Worm (Caenorhabditis elegans): ENCODE data around the gene T22F3.8.

T22F3.8 gene

DNA sequence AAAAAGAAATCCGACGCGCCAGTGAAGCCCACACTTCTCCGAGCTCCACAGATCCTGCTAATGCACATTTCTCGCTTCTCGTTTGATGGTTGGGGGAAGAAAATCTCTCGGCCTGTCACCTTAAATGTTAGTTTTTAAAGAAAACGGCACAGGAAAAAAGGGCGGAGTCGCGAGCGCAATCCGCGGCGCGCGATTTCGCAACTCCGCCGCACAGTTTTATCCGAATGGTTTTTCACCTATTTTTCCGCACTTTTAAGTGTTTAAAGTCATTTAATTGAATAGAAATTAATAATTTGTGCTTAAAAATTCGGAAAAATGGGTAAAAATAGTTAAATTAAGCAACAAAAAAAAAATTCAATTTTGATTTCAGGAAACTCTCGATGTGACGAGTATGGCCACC is 17.6 kb downstream of the T22F3.8 start (continued):
- no peak for TF ChIP-seq ceh-9 (tag; optimal IDR thresholded peaks at IDR 0.05)
- no peak for TF ChIP-seq egl-5 (tag; optimal IDR thresholded peaks at IDR 0.05)
- no peak for TF ChIP-seq zag-1 (tag; optimal IDR thresholded peaks at IDR 0.05)
- TF ChIP-seq lin-15B (tag; optimal IDR thresholded peaks at IDR 0.05), result no peak
- no peak for TF ChIP-seq unc-39 (tag; optimal IDR thresholded peaks at IDR 0.05)
- TF ChIP-seq ceh-16 (tag; optimal IDR thresholded peaks at IDR 0.05), result no peak
- TF ChIP-seq ZK546.5 (tag; optimal IDR thresholded peaks at IDR 0.05), result no peak
- TF ChIP-seq snpc-4 (tag; optimal IDR thresholded peaks at IDR 0.05), result no peak
- TF ChIP-seq fos-1 (tag; optimal IDR thresholded peaks at IDR 0.05), result no peak
- no peak for TF ChIP-seq tbx-2 (tag; optimal IDR thresholded peaks at IDR 0.05)

DNA sequence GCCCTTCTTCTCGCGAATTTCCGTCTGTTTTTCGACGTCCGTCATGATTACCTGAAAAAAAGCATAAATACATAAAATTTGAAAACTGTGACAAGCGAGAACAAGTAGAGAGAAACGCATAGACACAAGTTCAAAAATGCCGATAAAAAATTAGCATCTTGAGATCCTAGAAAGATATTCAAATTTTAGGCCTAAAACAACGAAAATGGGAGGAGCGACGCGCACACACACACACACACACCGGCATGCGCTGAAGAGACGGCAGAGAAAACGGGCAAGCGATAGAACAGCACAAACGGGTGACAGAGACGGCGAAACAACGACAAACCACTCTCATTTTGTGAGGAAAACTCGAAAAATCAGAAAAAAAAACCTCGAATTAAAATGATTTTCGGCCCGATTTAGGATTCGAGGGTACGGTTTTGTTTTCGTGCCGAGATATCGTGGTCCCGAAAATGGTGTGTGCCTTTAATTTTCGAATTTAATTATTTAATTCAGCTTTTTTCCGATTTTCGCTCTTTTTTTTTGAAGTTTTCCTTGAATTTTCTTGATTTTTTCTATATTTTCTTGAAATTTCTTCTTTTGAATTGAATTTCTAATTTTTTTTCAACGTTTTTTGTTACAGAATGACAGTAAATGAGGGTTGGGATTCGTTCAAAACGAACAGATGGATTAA is 19.1 kb downstream of the T22F3.8 start, which contains the start of the genes rpl-11.1 and T22F3.2:
rpl-11.1 (minus strand) TSS at position 51 of the 676 bp plus-strand sequence.
T22F3.2 (plus strand) TSS at position 626 of the 676 bp plus-strand sequence.
- TF ChIP-seq hmg-11 (tag; optimal IDR thresholded peaks at IDR 0.05) (peak; percentile 25), nfya-1 (tag; optimal IDR thresholded peaks at IDR 0.05; ENCODE audit: insufficient read depth) (peak; percentile 47), aly-2 (tag; optimal IDR thresholded peaks at IDR 0.05) (no peak), tbx-2 (tag; optimal IDR thresholded peaks at IDR 0.05) (no peak), ceh-16 (tag; optimal IDR thresholded peaks at IDR 0.05) (no peak), mml-1 (tag; optimal IDR thresholded peaks at IDR 0.05) (no peak), nhr-23 (tag; optimal IDR thresholded peaks at IDR 0.05) (no peak), fkh-2 (tag; optimal IDR thresholded peaks at IDR 0.05) (no peak), snpc-4 (tag; optimal IDR thresholded peaks at IDR 0.05) (no peak), lin-39 (tag; optimal IDR thresholded peaks at IDR 0.05) (no peak), pha-4 (tag; optimal IDR thresholded peaks at IDR 0.05) (peak; percentile 24), lin-15B (tag; optimal IDR thresholded peaks at IDR 0.05) (no peak)

DNA sequence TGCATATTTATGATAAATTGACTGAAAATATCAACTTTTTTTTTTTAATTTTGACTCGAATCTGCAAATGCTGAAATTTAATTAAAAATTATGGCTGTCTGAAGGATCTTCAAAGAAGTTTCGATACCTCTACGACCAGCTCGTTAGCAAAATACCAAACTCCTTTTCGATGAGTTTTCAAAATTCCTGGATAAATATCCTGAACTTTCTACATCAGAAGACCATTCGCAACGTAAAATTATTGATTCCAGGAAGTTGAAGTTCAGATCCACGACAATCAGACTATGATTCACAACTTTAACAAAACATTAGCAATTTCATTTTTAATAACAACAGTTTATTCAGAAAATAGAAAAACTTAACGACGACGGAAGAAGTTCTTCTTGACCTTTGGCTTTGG is 20.2 kb downstream of the T22F3.8 start:
- TF ChIP-seq nfya-1 (tag; optimal IDR thresholded peaks at IDR 0.05; ENCODE audit: insufficient read depth) (no peak), lin-15B (tag; optimal IDR thresholded peaks at IDR 0.05) (no peak), daf-12 (tag; optimal IDR thresholded peaks at IDR 0.05) (no peak), nhr-23 (tag; optimal IDR thresholded peaks at IDR 0.05) (no peak), ama-1 (optimal IDR thresholded peaks at IDR 0.05) (peak; percentile 15), tbx-2 (tag; optimal IDR thresholded peaks at IDR 0.05) (no peak), aly-2 (tag; optimal IDR thresholded peaks at IDR 0.05) (peak; percentile 49)

DNA sequence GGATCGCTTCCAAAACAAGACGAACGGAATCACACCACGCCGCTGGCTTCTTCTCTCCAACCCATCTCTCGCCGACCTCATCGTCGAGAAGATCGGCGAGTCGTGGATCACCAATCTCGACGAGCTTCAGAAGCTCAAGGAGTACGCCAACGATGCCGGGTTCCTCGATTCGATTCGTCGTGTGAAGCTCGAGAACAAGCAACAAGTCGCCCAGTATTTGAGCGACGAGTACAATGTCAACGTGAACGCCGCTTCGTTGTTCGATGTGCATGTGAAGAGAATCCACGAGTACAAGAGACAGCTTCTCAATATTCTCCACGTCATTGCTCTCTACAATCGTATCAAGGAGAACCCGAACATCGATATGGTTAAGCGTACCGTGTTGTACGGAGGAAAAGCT is 21.6 kb downstream of the T22F3.8 start:
- no peak for TF ChIP-seq elt-2 (tag; optimal IDR thresholded peaks at IDR 0.05)

DNA sequence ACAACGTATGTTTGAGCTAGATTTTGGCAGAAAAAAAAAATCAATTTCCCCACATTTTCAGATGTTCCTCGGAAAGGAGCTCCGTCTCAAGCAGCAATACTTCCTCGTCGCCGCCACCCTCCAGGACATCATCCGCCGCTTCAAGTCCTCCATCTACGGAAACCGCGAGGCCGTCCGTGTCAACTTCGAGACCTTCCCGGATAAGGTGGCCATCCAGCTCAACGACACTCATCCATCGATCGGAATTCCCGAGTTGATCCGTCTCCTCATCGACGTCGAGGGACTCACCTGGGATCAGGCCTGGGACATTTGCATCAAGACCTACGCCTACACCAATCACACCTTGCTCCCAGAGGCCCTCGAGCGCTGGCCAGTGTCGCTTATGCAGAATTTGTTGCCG is 22.6 kb downstream of the T22F3.8 start:
- TF ChIP-seq sea-2 (GFP tag; optimal IDR thresholded peaks at IDR 0.05) (no peak), nhr-77 (tag; optimal IDR thresholded peaks at IDR 0.05) (no peak), fkh-10 (GFP tag; optimal IDR thresholded peaks at IDR 0.05) (no peak), mml-1 (tag; optimal IDR thresholded peaks at IDR 0.05) (no peak), ceh-82 (tag; optimal IDR thresholded peaks at IDR 0.05) (no peak), ceh-28 (tag; optimal IDR thresholded peaks at IDR 0.05) (no peak), ceh-16 (tag; optimal IDR thresholded peaks at IDR 0.05) (no peak), zag-1 (tag; optimal IDR thresholded peaks at IDR 0.05) (no peak), nhr-25 (tag; optimal IDR thresholded peaks at IDR 0.05) (no peak), daf-12 (tag; optimal IDR thresholded peaks at IDR 0.05) (no peak), ceh-9 (tag; optimal IDR thresholded peaks at IDR 0.05) (no peak), lin-15B (tag; optimal IDR thresholded peaks at IDR 0.05) (no peak), fos-1 (tag; optimal IDR thresholded peaks at IDR 0.05) (no peak), nhr-43 (tag; optimal IDR thresholded peaks at IDR 0.05; ENCODE audit: poor library complexity, severe bottlenecking) (no peak), nhr-11 (tag; optimal IDR thresholded peaks at IDR 0.05) (no peak), nhr-12 (tag; optimal IDR thresholded peaks at IDR 0.05) (no peak), lin-39 (tag; optimal IDR thresholded peaks at IDR 0.05) (no peak)

DNA sequence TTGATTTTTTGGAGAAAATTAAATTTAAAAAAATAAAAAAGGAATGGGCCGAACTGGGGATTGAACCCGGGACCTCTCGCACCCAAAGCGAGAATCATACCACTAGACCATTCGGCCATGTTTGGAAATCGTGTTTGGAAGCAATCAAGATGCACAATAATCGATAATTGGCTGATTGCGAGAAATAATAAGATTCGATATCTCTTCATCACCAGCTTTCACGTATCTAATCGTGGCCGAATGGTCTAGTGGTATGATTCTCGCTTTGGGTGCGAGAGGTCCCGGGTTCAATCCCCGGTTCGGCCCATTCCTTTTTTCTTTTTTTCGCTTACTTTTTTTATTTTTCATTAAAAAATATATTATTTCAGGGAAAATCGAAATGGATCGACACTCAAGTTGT is 23.1 kb downstream of the T22F3.8 start:
- TF ChIP-seq ZK546.5 (tag; optimal IDR thresholded peaks at IDR 0.05) (no peak), ztf-11 (tag; optimal IDR thresholded peaks at IDR 0.05) (no peak), lin-39 (tag; optimal IDR thresholded peaks at IDR 0.05) (no peak), ceh-9 (tag; optimal IDR thresholded peaks at IDR 0.05) (no peak), daf-12 (tag; optimal IDR thresholded peaks at IDR 0.05) (no peak), nhr-23 (tag; optimal IDR thresholded peaks at IDR 0.05) (no peak), eor-1 (tag; optimal IDR thresholded peaks at IDR 0.05) (no peak), pha-4 (tag; optimal IDR thresholded peaks at IDR 0.05) (no peak), fkh-2 (tag; optimal IDR thresholded peaks at IDR 0.05) (no peak), elt-1 (tag; optimal IDR thresholded peaks at IDR 0.05) (no peak), ceh-28 (tag; optimal IDR thresholded peaks at IDR 0.05) (no peak), ceh-82 (tag; optimal IDR thresholded peaks at IDR 0.05) (no peak), nhr-28 (tag; optimal IDR thresholded peaks at IDR 0.05) (no peak), jun-1 (tag; optimal IDR thresholded peaks at IDR 0.05) (no peak), R02D3.7 (tag; optimal IDR thresholded peaks at IDR 0.05) (no peak), nhr-12 (tag; optimal IDR thresholded peaks at IDR 0.05) (no peak), nhr-43 (tag; optimal IDR thresholded peaks at IDR 0.05; ENCODE audit: poor library complexity, severe bottlenecking) (peak; percentile 60), skn-1 (tag; optimal IDR thresholded peaks at IDR 0.05) (no peak), nhr-76 (tag; optimal IDR thresholded peaks at IDR 0.05) (no peak), nfya-1 (tag; optimal IDR thresholded peaks at IDR 0.05; ENCODE audit: insufficient read depth) (peak; percentile 34), elt-2 (tag; optimal IDR thresholded peaks at IDR 0.05) (peak; percentile 6)

All from whole organism, L3 larva.